Worm (Caenorhabditis elegans) whole organism, early embryonic: ENCODE results near the gene C17H12.11.

Experiments used
- ama-1 ChIP-seq: fragments of 150-350 bp; optimal IDR thresholded peaks from 2 replicates; lab custom pipeline; 2014
- hnd-1 ChIP-seq: sonication (generic microtip); optimal IDR thresholded peaks from 2 replicates; lab custom pipeline; 2016; ENCODE audit warnings: missing genetic modification characterization, missing compliant biosample characterization

DNA sequence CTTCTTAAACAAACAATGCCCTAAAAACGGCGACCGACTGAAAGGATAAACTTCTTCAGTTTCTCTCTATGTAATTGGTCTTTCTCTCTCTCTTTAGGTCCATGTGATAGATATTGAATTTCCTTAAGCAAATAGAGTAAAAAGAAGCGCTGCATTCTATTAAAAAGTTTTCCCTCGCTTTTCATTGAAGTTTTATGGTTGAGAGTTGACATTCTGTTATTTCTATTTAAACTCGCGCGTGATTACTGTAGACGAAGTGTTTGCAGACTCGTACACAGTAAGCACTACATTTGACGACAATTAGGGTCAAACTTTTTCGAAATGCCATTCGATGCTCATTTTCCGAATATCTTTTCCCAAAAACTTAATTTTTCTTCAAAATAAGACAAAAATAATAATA, 25.0 kb upstream of the C17H12.11 start:
- TF ChIP-seq ama-1, result no peak
- no peak for TF ChIP-seq hnd-1
